Worm (Caenorhabditis elegans): Measurements from ENCODE around the gene mlck-1.

DNA sequence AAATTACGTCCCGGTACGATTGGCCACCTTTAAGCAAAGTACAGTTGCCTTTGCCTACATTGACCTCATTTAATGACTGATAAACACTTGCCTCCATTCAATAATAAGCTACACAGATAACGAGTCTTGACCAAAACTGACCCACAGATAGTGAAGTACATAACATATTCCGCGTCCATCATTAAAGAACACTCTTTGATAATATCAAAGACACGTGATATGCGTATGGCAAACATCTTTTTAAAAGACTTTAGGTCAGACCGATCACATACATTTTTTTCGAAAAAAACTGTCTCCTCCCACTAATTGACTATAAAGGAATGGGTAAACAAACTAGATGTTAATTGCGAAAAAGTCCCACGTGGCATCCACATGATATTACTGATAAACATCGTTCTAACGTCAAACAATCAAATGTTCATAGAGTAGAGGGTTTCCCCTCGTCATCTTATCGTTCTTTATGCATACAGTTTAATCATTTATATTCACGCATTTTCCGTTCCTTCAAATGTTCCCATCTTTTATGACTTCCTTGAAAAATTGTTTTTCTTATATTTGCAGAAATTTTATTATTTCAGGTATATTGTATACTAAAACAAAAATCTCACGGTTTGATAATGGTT lies 14.6 kb upstream of the mlck-1 start, which contains the start of gene W07E11.1:
- TF ChIP-seq B0310.2 (tag; optimal IDR thresholded peaks at IDR 0.05) (no peak), ceh-13 (GFP tag; optimal IDR thresholded peaks at IDR 0.05) (no peak), flt-1 (GFP tag; IDR thresholded peaks at IDR 0.05) (no peak), tbx-37 (GFP tag; conservative IDR thresholded peaks at IDR 0.05) (no peak), hnd-1 (tag; optimal IDR thresholded peaks at IDR 0.05) (no peak), ama-1 (optimal IDR thresholded peaks at IDR 0.05) (no peak), sea-1 (GFP tag; conservative IDR thresholded peaks at IDR 0.05) (no peak)
